Worm (Caenorhabditis elegans): ENCODE measurements around the gene ncr-2.

The ncr-2 gene

ce11 chrIII:8310239-8311057, 52.3 kb downstream of the ncr-2 start, which contains the start of gene F10E9.3:
F10E9.3 (plus strand) TSS chrIII:8311007.
- TF ChIP-seq sem-2 (GFP tag; optimal IDR thresholded peaks at IDR 0.05) (no peak), snpc-4 (tag; optimal IDR thresholded peaks at IDR 0.05) (no peak), M03D4.4 (tag; optimal IDR thresholded peaks at IDR 0.05) (no peak), mep-1 (tag; optimal IDR thresholded peaks at IDR 0.05) (peak; percentile 49), lsy-2 (tag; optimal IDR thresholded peaks at IDR 0.05) (peak; percentile 93), ces-1 (GFP tag; optimal IDR thresholded peaks at IDR 0.05) (peak; percentile 8), ceh-39 (tag; optimal IDR thresholded peaks at IDR 0.05) (peak; percentile 34), pha-4 (tag; optimal IDR thresholded peaks at IDR 0.05) (no peak), hlh-1 (tag; optimal IDR thresholded peaks at IDR 0.05) (peak; percentile 39)

DNA sequence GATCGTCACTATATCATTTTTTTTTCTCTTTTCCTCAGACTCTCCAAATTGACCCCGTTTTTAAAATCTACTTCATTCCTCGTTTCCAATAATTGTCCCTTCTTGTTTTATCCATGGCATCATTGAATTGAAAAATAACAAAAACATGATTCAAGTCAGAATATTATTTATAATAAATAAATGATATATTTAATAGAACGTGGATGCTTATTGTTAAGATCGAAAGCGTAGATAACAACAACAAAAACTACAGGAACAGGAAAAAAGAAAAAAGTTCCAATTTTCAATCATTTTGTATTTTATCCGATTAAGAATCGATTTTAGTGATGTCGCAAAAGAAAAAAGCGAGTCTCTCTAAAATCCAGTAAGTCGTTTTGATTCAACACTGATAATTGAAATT, 54.2 kb downstream of the ncr-2 start, which contains the start of gene F10E9.2:
Gene F10E9.2 (plus strand): TSS at position 301 of the 400 bp plus-strand sequence.
- no peak for TF ChIP-seq flh-1 (GFP tag; optimal IDR thresholded peaks at IDR 0.05)
- no peak for TF ChIP-seq bed-3 (GFP tag; optimal IDR thresholded peaks at IDR 0.05)
- TF ChIP-seq snpc-4 (tag; optimal IDR thresholded peaks at IDR 0.05) = no peak
- TF ChIP-seq ceh-83 (GFP tag; optimal IDR thresholded peaks at IDR 0.05) = no peak
- TF ChIP-seq lin-13 (tag; optimal IDR thresholded peaks at IDR 0.05) = no peak
- no peak for TF ChIP-seq nhr-2 (tag; optimal IDR thresholded peaks at IDR 0.05)
- TF ChIP-seq sptf-1 (tag; optimal IDR thresholded peaks at IDR 0.05) = no peak
- no peak for TF ChIP-seq ces-1 (GFP tag; optimal IDR thresholded peaks at IDR 0.05)
- TF ChIP-seq lin-32 (GFP tag; optimal IDR thresholded peaks at IDR 0.05) = no peak
- TF ChIP-seq ceh-39 (tag; optimal IDR thresholded peaks at IDR 0.05) = no peak
- TF ChIP-seq unc-39 (tag; optimal IDR thresholded peaks at IDR 0.05) = no peak
- TF ChIP-seq M03D4.4 (tag; optimal IDR thresholded peaks at IDR 0.05) = no peak
- TF ChIP-seq elt-1 (tag; optimal IDR thresholded peaks at IDR 0.05; ENCODE audit: borderline replicate concordance, insufficient read depth) = no peak
- no peak for TF ChIP-seq sem-2 (GFP tag; optimal IDR thresholded peaks at IDR 0.05)
- no peak for TF ChIP-seq nhr-12 (tag; optimal IDR thresholded peaks at IDR 0.05)
- no peak for TF ChIP-seq pha-4 (tag; optimal IDR thresholded peaks at IDR 0.05)
- no peak for TF ChIP-seq elt-3 (tag; optimal IDR thresholded peaks at IDR 0.05)
- no peak for TF ChIP-seq nhr-237 (tag; optimal IDR thresholded peaks at IDR 0.05)
- TF ChIP-seq mab-5 (tag; optimal IDR thresholded peaks at IDR 0.05) = no peak
- TF ChIP-seq lsy-2 (tag; optimal IDR thresholded peaks at IDR 0.05) = no peak
